Worm (Caenorhabditis elegans): ENCODE results near the gene clec-10.

DNA sequence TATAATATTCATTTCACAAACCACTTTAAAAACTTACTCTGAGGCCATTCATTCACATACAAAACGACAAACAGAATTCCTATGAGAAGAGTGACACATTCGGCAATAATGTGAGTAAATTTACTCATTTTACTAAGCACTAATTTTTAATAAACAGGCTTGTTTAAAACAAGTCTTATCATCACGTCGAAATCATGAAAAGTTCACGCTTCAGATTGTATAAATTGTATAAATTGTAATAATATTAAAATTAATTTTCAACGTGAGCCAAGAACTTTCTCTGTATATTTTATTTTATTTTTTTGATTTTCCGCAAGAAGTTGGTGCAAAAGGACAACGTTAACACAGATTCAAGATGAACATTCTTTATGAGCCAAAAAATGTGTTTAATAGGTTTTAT, 16.3 kb downstream of the clec-10 start, which contains the start of gene C24H12.6:
- TF ChIP-seq hlh-30 (tag; optimal IDR thresholded peaks at IDR 0.05; ENCODE audit: insufficient read depth) (no peak), unc-62 (GFP tag; optimal IDR thresholded peaks at IDR 0.05 in 1 of 2) (no peak), unc-62 (tag; optimal IDR thresholded peaks at IDR 0.05) (no peak), mxl-2 (GFP tag; conservative IDR thresholded peaks at IDR 0.05) (no peak), ces-1 (GFP tag; optimal IDR thresholded peaks at IDR 0.05) (no peak), lsy-2 (tag; optimal IDR thresholded peaks at IDR 0.05) (no peak), lin-13 (GFP tag; optimal IDR thresholded peaks at IDR 0.05) (no peak)
